Fruit fly (Drosophila melanogaster) whole organism, embryonic: Measurements from ENCODE around the gene Tao.

Experiments used
- Antp ChIP-seq: fragments of 200-800 bp; sonication (Bioruptor generic); optimal IDR thresholded peaks from 3 replicates; lab custom pipeline; 2016; ENCODE audit warnings: missing biosample characterization, missing genetic modification characterization
- CG10565 ChIP-seq: fragments of 200-800 bp; sonication (Bioruptor generic); optimal IDR thresholded peaks from 3 replicates; lab custom pipeline; 2016; ENCODE audit warnings: missing biosample characterization, mild to moderate bottlenecking, missing genetic modification characterization
- CG10959 ChIP-seq: fragments of 200-800 bp; sonication (Bioruptor generic); IDR thresholded peaks from 2 replicates; pipeline ENCODE4 v1.3.6; 2022; ENCODE audit warnings: missing biosample characterization, missing genetic modification characterization
- CG10979 ChIP-seq: fragments of 200-800 bp; sonication (Bioruptor generic); optimal IDR thresholded peaks from 2 replicates; lab custom pipeline; 2018; ENCODE audit warnings: missing biosample characterization, mild to moderate bottlenecking, missing genetic modification characterization, moderate library complexity
- CG12071 ChIP-seq: fragments of 200-800 bp; sonication (Bioruptor generic); optimal IDR thresholded peaks from 3 replicates; lab custom pipeline; 2018; ENCODE audit warnings: missing biosample characterization, mild to moderate bottlenecking, missing genetic modification characterization
- CG14860 ChIP-seq: fragments of 200-800 bp; sonication (Bioruptor generic); IDR thresholded peaks from 3 replicates; pipeline ENCODE4 v1.3.6; 2022; ENCODE audit warnings: missing biosample characterization, missing genetic modification characterization; ENCODE audit not compliant: partially characterized antibody
- CG15601 ChIP-seq: fragments of 200-800 bp; sonication (Bioruptor generic); optimal IDR thresholded peaks from 3 replicates; lab custom pipeline; 2019; ENCODE audit warnings: missing biosample characterization, mild to moderate bottlenecking, missing genetic modification characterization, moderate library complexity
- CG17612 ChIP-seq: fragments of 200-800 bp; sonication (Bioruptor generic); IDR thresholded peaks from 2 replicates; pipeline ENCODE4 v1.3.6; 2022; ENCODE audit warnings: missing biosample characterization, missing genetic modification characterization
- CG18011 ChIP-seq: fragments of 200-800 bp; sonication (Bioruptor generic); optimal IDR thresholded peaks from 2 replicates; lab custom pipeline; 2017; ENCODE audit warnings: missing biosample characterization, missing genetic modification characterization, mild to moderate bottlenecking, moderate library complexity, missing genotype
- CG18619 ChIP-seq: fragments of 200-800 bp; sonication (Bioruptor generic); optimal IDR thresholded peaks from 3 replicates; lab custom pipeline; 2017; ENCODE audit warnings: missing biosample characterization, mild to moderate bottlenecking, missing genetic modification characterization
- CG18764 ChIP-seq: fragments of 200-800 bp; sonication (Bioruptor generic); optimal IDR thresholded peaks from 3 replicates; lab custom pipeline; 2016; ENCODE audit warnings: missing biosample characterization, missing genetic modification characterization
- CG2678 ChIP-seq: fragments of 200-800 bp; sonication (Bioruptor generic); optimal IDR thresholded peaks from 3 replicates; lab custom pipeline; 2019; ENCODE audit warnings: missing biosample characterization, mild to moderate bottlenecking, missing genetic modification characterization, moderate library complexity
- CG34224 ChIP-seq: fragments of 200-800 bp; sonication (Bioruptor generic); IDR thresholded peaks from 3 replicates; pipeline ENCODE4 v1.3.6; 2022; ENCODE audit warnings: missing biosample characterization, missing genetic modification characterization; ENCODE audit not compliant: partially characterized antibody
- CG3838 ChIP-seq: fragments of 200-800 bp; sonication (Bioruptor generic); optimal IDR thresholded peaks from 3 replicates; lab custom pipeline; 2016; ENCODE audit warnings: missing biosample characterization, missing genetic modification characterization
- CG4854 ChIP-seq: fragments of 200-800 bp; sonication (Bioruptor generic); optimal IDR thresholded peaks from 2 replicates; lab custom pipeline; 2016; ENCODE audit warnings: missing biosample characterization, missing genetic modification characterization, inconsistent platforms
- CG6272 ChIP-seq: fragments of 200-800 bp; sonication (Bioruptor generic); IDR thresholded peaks from 2 replicates; pipeline ENCODE4 v1.3.6; 2022; ENCODE audit warnings: missing biosample characterization, missing genetic modification characterization
- CG6683 ChIP-seq: fragments of 200-800 bp; sonication (Bioruptor generic); optimal IDR thresholded peaks from 2 replicates; lab custom pipeline; 2017; ENCODE audit warnings: missing biosample characterization, mild to moderate bottlenecking, missing genetic modification characterization, missing genetic modification reagents
- CG7745 ChIP-seq: fragments of 200-800 bp; sonication (Bioruptor generic); optimal IDR thresholded peaks from 2 replicates; lab custom pipeline; 2018; ENCODE audit warnings: missing biosample characterization, mild to moderate bottlenecking, missing genetic modification characterization, moderate library complexity
- CG7987 ChIP-seq: fragments of 200-800 bp; sonication (Bioruptor generic); optimal IDR thresholded peaks from 2 replicates; lab custom pipeline; 2018; ENCODE audit warnings: missing biosample characterization, mild to moderate bottlenecking, missing genetic modification characterization, moderate library complexity
- CG9797 ChIP-seq: fragments of 200-800 bp; sonication (Bioruptor generic); optimal IDR thresholded peaks from 3 replicates; lab custom pipeline; 2018; ENCODE audit warnings: missing biosample characterization, mild to moderate bottlenecking, missing genetic modification characterization
- D ChIP-seq, 2 experiments: fragments of 200-800 bp in 1 of 2; fragments of >200 bp in 1 of 2; sonication (Bioruptor generic) in 1 of 2; optimal IDR thresholded peaks; 2 replicates in 1 of 2; 3 replicates in 1 of 2; lab custom pipeline; 2017; ENCODE audit warnings: mild to moderate bottlenecking in 1 of 2, missing biosample characterization in 1 of 2, missing genetic modification characterization in 1 of 2, missing genetic modification reagents in 1 of 2
- Dip3 ChIP-seq: fragments of 200-800 bp; sonication (Bioruptor generic); optimal IDR thresholded peaks from 3 replicates; lab custom pipeline; 2016; ENCODE audit warnings: missing biosample characterization, missing genetic modification characterization
- Dp ChIP-seq: fragments of 200-800 bp; sonication (Bioruptor generic); optimal IDR thresholded peaks from 2 replicates; lab custom pipeline; 2018; ENCODE audit warnings: missing biosample characterization, mild to moderate bottlenecking, missing genetic modification characterization, moderate library complexity
- Drgx ChIP-seq: fragments of 200-800 bp; sonication (Bioruptor generic); IDR thresholded peaks from 2 replicates; pipeline ENCODE4 v1.3.6; 2022; ENCODE audit warnings: missing biosample characterization, missing genetic modification characterization
- Gsc ChIP-seq: fragments of 200-800 bp; sonication (Bioruptor generic); IDR thresholded peaks from 2 replicates; pipeline ENCODE4 v1.3.6; 2022; ENCODE audit warnings: missing biosample characterization, missing genetic modification characterization
- H2.0 ChIP-seq: fragments of 200-800 bp; sonication (Bioruptor generic); IDR thresholded peaks from 2 replicates; pipeline ENCODE4 v1.3.6; 2022; ENCODE audit warnings: missing biosample characterization, missing genetic modification characterization
- HLH4C ChIP-seq: fragments of 200-800 bp; sonication (Bioruptor generic); IDR thresholded peaks from 3 replicates; pipeline ENCODE4 v1.3.6; 2022; ENCODE audit warnings: missing biosample characterization, missing genetic modification characterization; ENCODE audit not compliant: partially characterized antibody
- Hr3 ChIP-seq: fragments of 200-800 bp; sonication (Bioruptor generic); optimal IDR thresholded peaks from 3 replicates; lab custom pipeline; 2016; ENCODE audit warnings: missing biosample characterization, missing genetic modification characterization
- Optix ChIP-seq: fragments of 200-800 bp; sonication (Bioruptor generic); IDR thresholded peaks from 3 replicates; pipeline ENCODE4 v1.3.6; 2022; ENCODE audit warnings: missing biosample characterization, missing genetic modification characterization
- Ravus ChIP-seq: fragments of 200-800 bp; sonication (Bioruptor generic); IDR thresholded peaks from 2 replicates; pipeline ENCODE4 v1.3.6; 2022; ENCODE audit warnings: missing biosample characterization, missing genetic modification characterization
- Rx ChIP-seq: fragments of 200-800 bp; sonication (Bioruptor generic); IDR thresholded peaks from 2 replicates; pipeline ENCODE4 v1.3.6; 2022; ENCODE audit warnings: missing biosample characterization, missing genetic modification characterization
- Taf1 ChIP-seq: fragments of 200-800 bp; sonication (Bioruptor generic); IDR thresholded peaks from 2 replicates; pipeline ENCODE4 v1.3.6; 2022; ENCODE audit warnings: missing biosample characterization, missing genetic modification characterization
- ato ChIP-seq: fragments of 200-800 bp; sonication (Bioruptor generic); IDR thresholded peaks from 2 replicates; pipeline ENCODE4 v1.3.6; 2022; ENCODE audit warnings: missing biosample characterization, missing genetic modification characterization; ENCODE audit not compliant: partially characterized antibody
- az2 ChIP-seq: fragments of 200-800 bp; sonication (Bioruptor generic); optimal IDR thresholded peaks from 3 replicates; lab custom pipeline; 2016; ENCODE audit warnings: missing biosample characterization, missing genetic modification characterization
- caup ChIP-seq: fragments of 200-800 bp; sonication (Bioruptor generic); optimal IDR thresholded peaks from 3 replicates; lab custom pipeline; 2017; ENCODE audit warnings: missing biosample characterization, mild to moderate bottlenecking, missing genetic modification characterization, moderate library complexity; ENCODE audit not compliant: severe bottlenecking
- disco-r ChIP-seq: fragments of 200-800 bp; sonication (Bioruptor generic); optimal IDR thresholded peaks from 2 replicates; lab custom pipeline; 2016; ENCODE audit warnings: missing biosample characterization, missing genetic modification characterization
- dmrt11E ChIP-seq: fragments of 200-800 bp; sonication (Bioruptor generic); optimal IDR thresholded peaks from 3 replicates; lab custom pipeline; 2018; ENCODE audit warnings: missing biosample characterization, mild to moderate bottlenecking, missing genetic modification characterization, moderate library complexity
- jigr1 ChIP-seq: fragments of 200-800 bp; sonication (Bioruptor generic); IDR thresholded peaks from 3 replicates; pipeline ENCODE4 v1.3.6; 2022; ENCODE audit warnings: missing biosample characterization, missing genetic modification characterization
- lilli ChIP-seq: fragments of 200-800 bp; sonication (Bioruptor generic); optimal IDR thresholded peaks from 3 replicates; lab custom pipeline; 2016; ENCODE audit warnings: missing biosample characterization, missing genetic modification characterization
- mam ChIP-seq: fragments of 200-800 bp; sonication (Bioruptor generic); optimal IDR thresholded peaks from 3 replicates; lab custom pipeline; 2016; ENCODE audit warnings: missing biosample characterization, missing genetic modification characterization
- pnt ChIP-seq: fragments of 200-800 bp; sonication (Bioruptor generic); optimal IDR thresholded peaks from 3 replicates; lab custom pipeline; 2016; ENCODE audit warnings: missing biosample characterization, missing genetic modification characterization
- prd ChIP-seq, 3 experiments: fragments of >200 bp in 2 of 3; fragments of 200-800 bp in 1 of 3; sonication (Bioruptor generic) in 1 of 3; optimal IDR thresholded peaks in 2 of 3; IDR thresholded peaks in 1 of 3; 2 replicates in 2 of 3; 3 replicates in 1 of 3; pipeline versions ENCODE4 v1.3.6 to Lab custom; 2017 to 2022; ENCODE audit warnings: missing biosample characterization in 1 of 3, missing genetic modification characterization in 1 of 3
- pum ChIP-seq: fragments of 200-800 bp; sonication (Bioruptor generic); optimal IDR thresholded peaks from 2 replicates; lab custom pipeline; 2016; ENCODE audit warnings: missing biosample characterization, missing genetic modification characterization
- sc ChIP-seq, 3 experiments: fragments of >200 bp in 2 of 3; fragments of 200-800 bp in 1 of 3; sonication (Bioruptor generic) in 1 of 3; optimal IDR thresholded peaks; 2 replicates in 2 of 3; 3 replicates in 1 of 3; lab custom pipeline; 2017; ENCODE audit warnings: mild to moderate bottlenecking in 1 of 3, missing biosample characterization in 1 of 3, missing genetic modification characterization in 1 of 3, missing genetic modification reagents in 1 of 3
- sisA ChIP-seq: fragments of 200-800 bp; sonication (Bioruptor generic); IDR thresholded peaks from 2 replicates; pipeline ENCODE4 v1.3.6; 2022; ENCODE audit warnings: missing biosample characterization, missing genetic modification characterization
- slp2 ChIP-seq: fragments of 200-800 bp; sonication (Bioruptor generic); optimal IDR thresholded peaks from 2 replicates; lab custom pipeline; 2016; ENCODE audit warnings: missing biosample characterization, missing genetic modification characterization
- sr ChIP-seq: fragments of 200-800 bp; sonication (Bioruptor generic); IDR thresholded peaks from 3 replicates; pipeline ENCODE4 v1.3.6; 2022; ENCODE audit warnings: missing biosample characterization, missing genetic modification characterization
- tna ChIP-seq: fragments of 200-800 bp; sonication (Bioruptor generic); IDR thresholded peaks from 2 replicates; pipeline ENCODE4 v1.3.6; 2022; ENCODE audit warnings: missing biosample characterization, missing genetic modification characterization; ENCODE audit not compliant: partially characterized antibody
- z ChIP-seq: fragments of 200-800 bp; sonication (Bioruptor generic); IDR thresholded peaks from 3 replicates; pipeline ENCODE4 v1.3.6; 2022; ENCODE audit warnings: missing biosample characterization, missing genetic modification characterization

Tao gene

DNA sequence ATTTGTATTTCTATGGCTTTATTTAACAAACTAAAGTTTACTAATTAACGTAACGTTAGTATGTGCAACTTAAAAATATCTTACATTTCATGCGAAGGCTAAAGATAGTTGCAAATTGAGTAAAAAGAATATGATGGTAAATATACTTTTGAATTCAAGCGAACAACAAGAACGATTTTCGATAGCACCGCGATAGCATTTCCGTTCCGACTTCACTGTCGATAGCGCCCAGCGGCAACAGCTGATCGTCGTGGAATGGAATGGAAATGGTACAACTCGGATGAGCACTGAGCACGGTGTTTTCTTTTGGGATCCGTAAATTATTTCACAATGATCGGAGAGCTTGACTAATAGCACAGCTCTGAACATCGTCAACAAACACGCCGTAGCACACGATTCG, 33.9 kb upstream of the Tao start (continued):
- TF ChIP-seq Taf1 (GFP tag; lab: Robert Waterston, UW) (no peak), sc (optimal IDR thresholded peaks at IDR 0.05; lab: Kevin White, UChicago) (no peak), sc (GFP tag; optimal IDR thresholded peaks at IDR 0.05; lab: Kevin White, UChicago) (no peak), CG7987 (GFP tag; lab: Kevin White, UChicago) (peak; percentile 91), CG18011 (GFP tag; lab: Kevin White, UChicago) (peak; percentile 52), Hr3 (GFP tag; lab: Kevin White, UChicago) (no peak), mam (GFP tag; lab: Kevin White, UChicago) (no peak), CG17612 (GFP tag; lab: Robert Waterston, UW) (no peak), CG3838 (GFP tag; lab: Kevin White, UChicago) (no peak), dmrt11E (tag; lab: Kevin White, UChicago) (peak; percentile 11), Antp (no peak), disco-r (GFP tag; lab: Kevin White, UChicago) (no peak), CG18764 (GFP tag; lab: Kevin White, UChicago) (no peak), caup (GFP tag; lab: Kevin White, UChicago) (peak; percentile 82), D (optimal IDR thresholded peaks at IDR 0.05; lab: Kevin White, UChicago) (no peak), D (GFP tag; optimal IDR thresholded peaks at IDR 0.05; lab: Kevin White, UChicago) (peak; percentile 18), sr (no peak), CG14860 (GFP tag; lab: Robert Waterston, UW) (0 out of 3 replicates have a peak, but pooled peaks have one; percentile 7), Gsc (GFP tag; lab: Robert Waterston, UW) (no peak), HLH4C (GFP tag; lab: Robert Waterston, UW) (0 out of 3 replicates have a peak, but pooled peaks have one; percentile 43), CG18619 (GFP tag; lab: Kevin White, UChicago) (peak; percentile 34), Dip3 (no peak), lilli (GFP tag; lab: Kevin White, UChicago) (no peak), CG2678 (no peak), az2 (GFP tag; lab: Kevin White, UChicago) (no peak), Rx (GFP tag; lab: Robert Waterston, UW) (no peak), CG34224 (GFP tag; lab: Robert Waterston, UW) (peak; percentile 55; the same call in 2 of the 3 replicates), ato (0 out of 2 replicates have a peak, but pooled peaks have one; percentile 38), sisA (GFP tag; lab: Robert Waterston, UW) (no peak), CG10959 (GFP tag; lab: Robert Waterston, UW) (no peak), CG6272 (GFP tag; lab: Robert Waterston, UW) (no peak), CG6683 (GFP tag; lab: Kevin White, UChicago) (peak; percentile 60), Optix (no peak), tna (GFP tag; lab: Robert Waterston, UW) (no peak), pum (GFP tag; lab: Kevin White, UChicago) (no peak), CG10979 (peak; percentile 45), pnt (GFP tag; lab: Kevin White, UChicago) (no peak), Ravus (GFP tag; lab: Robert Waterston, UW) (no peak), Dp (GFP tag; lab: Kevin White, UChicago) (peak; percentile 75), prd (optimal IDR thresholded peaks at IDR 0.05; lab: Kevin White, UChicago) (no peak), prd (GFP tag; IDR thresholded peaks at IDR 0.05; lab: Robert Waterston, UW) (no peak), CG12071 (GFP tag; lab: Kevin White, UChicago) (peak; percentile 82), jigr1 (GFP tag; lab: Robert Waterston, UW) (no peak), CG10565 (GFP tag; lab: Kevin White, UChicago) (no peak), Drgx (GFP tag; lab: Robert Waterston, UW) (no peak), CG4854 (GFP tag; lab: Kevin White, UChicago) (no peak), z (GFP tag; lab: Robert Waterston, UW) (no peak), CG15601 (peak; percentile 40), H2.0 (GFP tag; lab: Robert Waterston, UW) (no peak), slp2 (GFP tag; lab: Kevin White, UChicago) (no peak), CG9797 (GFP tag; lab: Kevin White, UChicago) (peak; percentile 34), CG7745 (tag; lab: Kevin White, UChicago) (no peak)
